Worm (Caenorhabditis elegans): ENCODE results near the gene str-118.
A peak's percentile ranks its signal among the peaks of the same experiment; 100 is the strongest.

- no peak for TF ChIP-seq lin-15B (tag; optimal IDR thresholded peaks at IDR 0.05)
- TF ChIP-seq zag-1 (tag; optimal IDR thresholded peaks at IDR 0.05) = no peak
- no peak for TF ChIP-seq nhr-11 (tag; optimal IDR thresholded peaks at IDR 0.05)
- TF ChIP-seq ceh-82 (tag; optimal IDR thresholded peaks at IDR 0.05) = no peak
- peak; percentile 15 for TF ChIP-seq ceh-28 (tag; optimal IDR thresholded peaks at IDR 0.05)
- no peak for TF ChIP-seq fkh-10 (GFP tag; optimal IDR thresholded peaks at IDR 0.05)
- TF ChIP-seq daf-12 (tag; optimal IDR thresholded peaks at IDR 0.05) = no peak
- TF ChIP-seq ama-1 (optimal IDR thresholded peaks at IDR 0.05) = no peak
- TF ChIP-seq lsy-12 (tag; optimal IDR thresholded peaks at IDR 0.05) = peak; percentile 18
- TF ChIP-seq aly-2 (tag; optimal IDR thresholded peaks at IDR 0.05) = no peak
Measured at ce11 chrV:10043234-10043796, 8.6 kb upstream of the str-118 start, which contains the start of gene T06E8.8.
